Fruit fly (Drosophila melanogaster) whole organism, wandering third instar larva: ENCODE measurements around the gene fbp.
A peak's percentile ranks its signal among the peaks of the same experiment; 100 is the strongest.

Experiments
- Abd-B ChIP-seq: fragments of >200 bp; optimal IDR thresholded peaks from 2 replicates; lab custom pipeline; 2017; ENCODE audit warnings: missing biosample characterization, missing genetic modification characterization
- CG32264 ChIP-seq: fragments of 200-800 bp; sonication (Bioruptor generic); optimal IDR thresholded peaks from 2 replicates; lab custom pipeline; 2016; ENCODE audit warnings: missing biosample characterization, missing genetic modification characterization
- CG9705 ChIP-seq: fragments of 200-800 bp; sonication (Bioruptor generic); optimal IDR thresholded peaks from 2 replicates; lab custom pipeline; 2018; ENCODE audit warnings: missing biosample characterization, mild to moderate bottlenecking, missing genetic modification characterization
- CrebA ChIP-seq: fragments of 200-800 bp; sonication (Bioruptor generic); optimal IDR thresholded peaks from 2 replicates; lab custom pipeline; 2016; ENCODE audit warnings: missing biosample characterization, mild to moderate bottlenecking, missing genetic modification characterization, borderline replicate concordance
- Dfd ChIP-seq: fragments of >200 bp; optimal IDR thresholded peaks from 2 replicates; lab custom pipeline; 2017; ENCODE audit warnings: missing biosample characterization, missing genetic modification characterization
- Dif ChIP-seq: fragments of 200-275, 200-300 bp; sonication (Bioruptor generic); optimal IDR thresholded peaks from 2 replicates; lab custom pipeline; 2018; ENCODE audit warnings: missing biosample characterization, missing genetic modification characterization; ENCODE audit not compliant: partially characterized antibody
- GATAd ChIP-seq: sonication (Bioruptor generic); optimal IDR thresholded peaks from 2 replicates; lab custom pipeline; 2016; ENCODE audit warnings: missing biosample characterization, missing genetic modification characterization
- HLH106 ChIP-seq: fragments of 200-800 bp; optimal IDR thresholded peaks from 3 replicates; lab custom pipeline; 2019; ENCODE audit warnings: missing biosample characterization, mild to moderate bottlenecking, missing genetic modification characterization, moderate library complexity
- Hnf4 ChIP-seq: fragments of 200-800 bp; sonication (Bioruptor generic); optimal IDR thresholded peaks from 2 replicates; lab custom pipeline; 2016; ENCODE audit warnings: missing biosample characterization, mild to moderate bottlenecking, missing genetic modification characterization
- Hr78 ChIP-seq: fragments of >200 bp; optimal IDR thresholded peaks from 2 replicates; lab custom pipeline; 2017; ENCODE audit warnings: missing biosample characterization, missing genetic modification characterization
- Hr83 ChIP-seq: fragments of 200-300 bp; sonication (Bioruptor generic); optimal IDR thresholded peaks from 2 replicates; lab custom pipeline; 2016; ENCODE audit warnings: missing biosample characterization, mild to moderate bottlenecking, missing genetic modification characterization, moderate library complexity; ENCODE audit not compliant: poor library complexity, severe bottlenecking
- Jra ChIP-seq: sonication (Bioruptor generic); optimal IDR thresholded peaks from 2 replicates; lab custom pipeline; 2016; ENCODE audit warnings: missing biosample characterization, missing genetic modification characterization
- Mio ChIP-seq: sonication (Bioruptor generic); optimal IDR thresholded peaks from 2 replicates; lab custom pipeline; 2016; ENCODE audit warnings: missing biosample characterization, missing genetic modification characterization
- Myc ChIP-seq: fragments of >200 bp; optimal IDR thresholded peaks from 2 replicates; lab custom pipeline; 2017
- N ChIP-seq: fragments of >200 bp; optimal IDR thresholded peaks from 2 replicates; lab custom pipeline; 2018; ENCODE audit warnings: missing biosample characterization, missing external identifiers, missing genetic modification characterization
- OdsH ChIP-seq: fragments of 200-800 bp; sonication (Bioruptor generic); optimal IDR thresholded peaks from 2 replicates; lab custom pipeline; 2016; ENCODE audit warnings: missing biosample characterization, mild to moderate bottlenecking, missing genetic modification characterization
- Rel ChIP-seq, 2 experiments: fragments of 200-800 bp; sonication (Bioruptor generic) in 1 of 2; optimal IDR thresholded peaks; 2 replicates in 1 of 2; 3 replicates in 1 of 2; lab custom pipeline; 2016 to 2019; ENCODE audit warnings: mild to moderate bottlenecking in 2 of 2, missing biosample characterization in 2 of 2, missing genetic modification characterization in 2 of 2, moderate library complexity in 1 of 2
- Sp1 ChIP-seq: fragments of 200-800 bp; sonication (Bioruptor generic); optimal IDR thresholded peaks from 3 replicates; lab custom pipeline; 2019; ENCODE audit warnings: missing biosample characterization, mild to moderate bottlenecking, missing genetic modification characterization, moderate library complexity
- Vsx2 ChIP-seq: fragments of 200-300, 225-300 bp; sonication (Bioruptor generic); optimal IDR thresholded peaks from 2 replicates; lab custom pipeline; 2018; ENCODE audit warnings: missing biosample characterization, missing genetic modification characterization; ENCODE audit not compliant: partially characterized antibody
- br ChIP-seq: fragments of 200-800 bp; sonication (Bioruptor generic); optimal IDR thresholded peaks from 2 replicates; lab custom pipeline; 2016; ENCODE audit warnings: missing biosample characterization, missing genetic modification characterization
- brk ChIP-seq: fragments of 200-800 bp; sonication (Bioruptor generic); optimal IDR thresholded peaks from 2 replicates; lab custom pipeline; 2016; ENCODE audit warnings: missing biosample characterization, mild to moderate bottlenecking, missing genetic modification characterization
- dl ChIP-seq, 2 experiments: fragments of 175-275, 200-275 bp in 1 of 2; fragments of 200-275 bp in 1 of 2; sonication (Bioruptor generic); optimal IDR thresholded peaks; lab custom pipeline; 2018; ENCODE audit warnings: mild to moderate bottlenecking in 2 of 2, missing biosample characterization in 2 of 2, missing genetic modification characterization in 2 of 2, moderate library complexity in 2 of 2; ENCODE audit not compliant: partially characterized antibody in 2 of 2, insufficient read depth in 1 of 2
- dmrt93B ChIP-seq: fragments of 200-800 bp; sonication (Bioruptor generic); optimal IDR thresholded peaks from 2 replicates; lab custom pipeline; 2018; ENCODE audit warnings: missing biosample characterization, mild to moderate bottlenecking, missing genetic modification characterization
- dsf ChIP-seq: sonication (Bioruptor generic); optimal IDR thresholded peaks from 2 replicates; lab custom pipeline; 2016; ENCODE audit warnings: missing biosample characterization, missing genetic modification characterization, borderline replicate concordance
- ey ChIP-seq: fragments of 200-800 bp; sonication (Bioruptor generic); optimal IDR thresholded peaks from 2 replicates; lab custom pipeline; 2016; ENCODE audit warnings: missing biosample characterization, missing genetic modification characterization
- foxo ChIP-seq, 2 experiments: fragments of 200-800 bp; sonication (Bioruptor generic); optimal IDR thresholded peaks; 2 replicates in 1 of 2; 3 replicates in 1 of 2; lab custom pipeline; 2016 to 2017; ENCODE audit warnings: missing biosample characterization in 2 of 2, missing genetic modification characterization in 2 of 2
- fru ChIP-seq: fragments of 200-800 bp; sonication (Bioruptor generic); optimal IDR thresholded peaks from 3 replicates; lab custom pipeline; 2016; ENCODE audit warnings: missing biosample characterization, mild to moderate bottlenecking, missing genetic modification characterization
- h ChIP-seq: fragments of 200-800 bp; sonication (Bioruptor generic); optimal IDR thresholded peaks from 3 replicates; lab custom pipeline; 2016; ENCODE audit warnings: missing biosample characterization, mild to moderate bottlenecking, missing genetic modification characterization
- jim ChIP-seq: fragments of 175-275, 200-325 bp; sonication (Bioruptor generic); optimal IDR thresholded peaks from 2 replicates; lab custom pipeline; 2016; ENCODE audit warnings: missing biosample characterization, mild to moderate bottlenecking, missing genetic modification characterization
- lola ChIP-seq: fragments of >200 bp; optimal IDR thresholded peaks from 2 replicates; lab custom pipeline; 2017; ENCODE audit warnings: missing biosample characterization, missing genetic modification characterization
- pan ChIP-seq: fragments of >200 bp; optimal IDR thresholded peaks from 2 replicates; lab custom pipeline; 2017
- psq ChIP-seq: fragments of 200-800 bp; sonication (Bioruptor generic); optimal IDR thresholded peaks from 3 replicates; lab custom pipeline; 2017; ENCODE audit warnings: missing biosample characterization, mild to moderate bottlenecking, missing genetic modification characterization, moderate library complexity
- rgr ChIP-seq: fragments of 200-800 bp; sonication (Bioruptor generic); optimal IDR thresholded peaks from 3 replicates; lab custom pipeline; 2016; ENCODE audit warnings: missing biosample characterization, mild to moderate bottlenecking, missing genetic modification characterization
- sage ChIP-seq: fragments of 200-800 bp; sonication (Bioruptor generic); optimal IDR thresholded peaks from 2 replicates; lab custom pipeline; 2016; ENCODE audit warnings: missing biosample characterization, mild to moderate bottlenecking, missing genetic modification characterization
- sv ChIP-seq: fragments of 200-800 bp; sonication (Bioruptor generic); optimal IDR thresholded peaks from 3 replicates; lab custom pipeline; 2016; ENCODE audit warnings: missing biosample characterization, missing genetic modification characterization
- tai ChIP-seq: sonication (Bioruptor generic); optimal IDR thresholded peaks from 2 replicates; lab custom pipeline; 2016; ENCODE audit warnings: missing biosample characterization, missing genetic modification characterization
- usp ChIP-seq: fragments of >200 bp; optimal IDR thresholded peaks from 2 replicates; lab custom pipeline; 2017; ENCODE audit warnings: missing biosample characterization, missing genetic modification characterization
- woc ChIP-seq: sonication (Bioruptor generic); optimal IDR thresholded peaks from 2 replicates; lab custom pipeline; 2016; ENCODE audit warnings: missing biosample characterization, mild to moderate bottlenecking, missing genetic modification characterization

The fbp gene

DNA sequence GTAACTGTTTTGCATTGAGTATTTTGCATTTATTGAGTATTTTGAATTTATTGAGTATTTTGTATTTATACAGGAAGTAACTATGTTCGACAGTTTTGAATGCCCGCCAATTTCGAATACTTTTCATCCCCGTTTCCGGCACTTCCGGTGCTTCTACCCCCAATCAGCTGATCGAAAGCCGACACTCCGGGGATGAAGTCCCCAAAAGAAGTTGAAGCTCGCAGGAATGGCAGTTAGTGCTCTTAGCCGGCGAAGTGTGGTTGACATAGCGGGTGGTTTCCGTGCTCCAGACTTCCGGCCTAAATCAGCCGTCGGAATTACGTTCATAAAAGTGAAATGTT lies 32.1 kb upstream of the fbp start, which contains the start of gene sick:
Gene sick, plus strand, starts transcription at position 255 of the 341 bp plus-strand sequence.
- TF ChIP-seq HLH106 (tag; lab: Kevin White, UChicago) (no peak), fru (no peak), Mio (GFP tag; lab: Kevin White, UChicago) (no peak), Dfd (no peak), Dif (no peak), dmrt93B (GFP tag; lab: Kevin White, UChicago) (no peak), ey (no peak), lola (GFP tag; lab: Kevin White, UChicago) (no peak), Myc (lab: Kevin White, UChicago) (no peak), tai (GFP tag; lab: Kevin White, UChicago) (no peak), sv (GFP tag; lab: Kevin White, UChicago) (no peak)

DNA sequence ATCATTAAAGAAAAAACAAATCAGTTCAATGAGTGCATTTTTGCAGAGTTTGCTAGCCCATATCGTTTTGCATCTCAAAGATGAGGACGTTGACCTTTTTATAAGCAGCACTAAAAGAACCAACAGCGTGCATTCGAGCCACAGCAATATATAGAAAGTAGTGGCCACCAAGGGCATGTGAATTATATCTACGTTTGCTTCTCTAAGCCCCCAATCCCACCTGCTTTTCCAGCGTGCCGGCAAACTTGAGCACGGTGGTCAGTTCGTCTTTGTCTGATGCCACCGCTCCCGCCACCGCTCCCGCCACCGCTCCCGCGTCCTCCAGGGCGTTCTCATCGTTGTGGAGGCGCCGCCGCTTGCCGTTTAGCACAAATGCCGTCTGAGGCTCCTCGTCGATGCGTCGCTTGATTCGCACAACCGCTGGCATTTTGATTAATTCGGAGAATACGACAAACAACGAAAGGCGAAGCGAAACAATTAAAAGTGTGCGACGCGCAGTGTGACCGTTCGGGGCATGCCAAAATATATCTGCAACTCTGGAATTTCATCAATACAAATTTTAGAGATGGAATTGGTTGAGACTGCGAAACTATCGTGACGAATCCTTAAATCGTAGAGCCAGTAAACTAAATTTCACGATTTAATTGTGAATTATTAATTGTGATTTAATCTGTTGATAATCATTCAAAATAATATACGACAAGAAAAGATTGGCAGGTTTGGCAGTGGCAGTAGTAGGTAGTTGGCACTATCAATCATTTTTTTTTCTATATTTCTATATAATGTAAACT lies 31.6 kb upstream of the fbp start:
- TF ChIP-seq dsf (peak; percentile 7), Dfd (no peak), tai (GFP tag; lab: Kevin White, UChicago) (peak; percentile 55), foxo (GFP tag; optimal IDR thresholded peaks at IDR 0.05; lab: Kevin White, UChicago) (peak in 1 of 2 experiments; percentile 60), Mio (GFP tag; lab: Kevin White, UChicago) (no peak), Hr78 (GFP tag; lab: Kevin White, UChicago) (no peak), ey (peak; percentile 40), fru (peak; percentile 44), rgr (GFP tag; lab: Kevin White, UChicago) (peak; percentile 62), h (peak; percentile 51), Jra (GFP tag; lab: Kevin White, UChicago) (peak; percentile 8), jim (no peak), N (GFP tag; lab: Kevin White, UChicago) (no peak), dl (GFP tag; optimal IDR thresholded peaks at IDR 0.05; lab: Kevin White, UChicago; ENCODE audit: insufficient read depth in 1 of 2, partially characterized antibody in 2 of 2) (no peak), dmrt93B (GFP tag; lab: Kevin White, UChicago) (peak; percentile 10), HLH106 (tag; lab: Kevin White, UChicago) (peak; percentile 38), Hnf4 (peak; percentile 64), Rel (GFP tag; optimal IDR thresholded peaks at IDR 0.05; lab: Kevin White, UChicago) (no peak), Rel (tag; optimal IDR thresholded peaks at IDR 0.05; lab: Kevin White, UChicago) (no peak), OdsH (GFP tag; lab: Kevin White, UChicago) (no peak), woc (GFP tag; lab: Kevin White, UChicago) (peak; percentile 81), CrebA (GFP tag; lab: Kevin White, UChicago) (no peak), Abd-B (GFP tag; lab: Kevin White, UChicago) (no peak), Dif (no peak), CG32264 (GFP tag; lab: Kevin White, UChicago) (no peak), lola (GFP tag; lab: Kevin White, UChicago) (no peak), br (peak; percentile 28), Hr83 (GFP tag; lab: Kevin White, UChicago) (peak; percentile 69), GATAd (GFP tag; lab: Kevin White, UChicago) (no peak), brk (GFP tag; lab: Kevin White, UChicago) (no peak), psq (GFP tag; lab: Kevin White, UChicago) (peak; percentile 23), usp (GFP tag; lab: Kevin White, UChicago) (no peak), pan (no peak), CG9705 (no peak), Myc (lab: Kevin White, UChicago) (no peak), Vsx2 (GFP tag; lab: Kevin White, UChicago) (no peak), sage (GFP tag; lab: Kevin White, UChicago) (no peak), Sp1 (GFP tag; lab: Kevin White, UChicago) (no peak), sv (GFP tag; lab: Kevin White, UChicago) (peak; percentile 30)
